Worm (Caenorhabditis elegans) whole organism, midembryonic: ENCODE results near the gene cya-1.

Experiments
- T22C8.4 ChIP-seq: fragments of 200-800 bp; sonication (Bioruptor generic); IDR thresholded peaks from 2 replicates; pipeline ENCODE4 v1.3.6; 2022; ENCODE audit warnings: missing genetic modification characterization, missing compliant biosample characterization
- cog-1 ChIP-seq: sonication (generic microtip); optimal IDR thresholded peaks from 2 replicates; lab custom pipeline; 2016; ENCODE audit warnings: missing genetic modification characterization, missing compliant biosample characterization
- flt-1 ChIP-seq: fragments of 200-800 bp; sonication (Bioruptor generic); IDR thresholded peaks from 2 replicates; pipeline ENCODE4 v1.3.6; 2022; ENCODE audit warnings: missing genetic modification characterization, missing compliant biosample characterization
- klf-2 ChIP-seq: fragments of 200-800 bp; sonication (Bioruptor generic); conservative IDR thresholded peaks from 2 replicates; pipeline ENCODE4 v1.3.6; 2022; ENCODE audit warnings: missing genetic modification reagents, missing genetic modification characterization, missing compliant biosample characterization
- med-1 ChIP-seq: sonication (generic microtip); optimal IDR thresholded peaks from 2 replicates; lab custom pipeline; 2017; ENCODE audit warnings: missing genetic modification characterization, mild to moderate bottlenecking, missing compliant biosample characterization, antibody characterized with exemption, missing genetic modification reagents; ENCODE audit not compliant: insufficient read depth
- ref-1 ChIP-seq: fragments of 200-800 bp; sonication (Bioruptor generic); conservative IDR thresholded peaks from 2 replicates; pipeline ENCODE4 v1.3.6; 2022; ENCODE audit warnings: missing genetic modification reagents, missing genetic modification characterization, missing compliant biosample characterization
- ztf-23 ChIP-seq: fragments of 200-800 bp; sonication (Bioruptor generic); IDR thresholded peaks from 2 replicates; pipeline ENCODE4 v1.3.6; 2022; ENCODE audit warnings: missing genetic modification reagents, missing genetic modification characterization, missing compliant biosample characterization

- TF ChIP-seq T22C8.4 (no peak), med-1 (GFP tag; lab: Kevin White, UChicago) (no peak), ztf-23 (no peak), flt-1 (GFP tag; lab: Robert Waterston, UW) (no peak), ref-1 (GFP tag; lab: Robert Waterston, UW) (no peak), klf-2 (GFP tag; lab: Robert Waterston, UW) (no peak), cog-1 (tag; lab: Kevin White, UChicago) (no peak)
Measured at ce11 chrIII:9110270-9110669, 1.2 kb upstream of the cya-1 start.
